Fruit fly (Drosophila melanogaster) whole organism, pupa: ENCODE data around the gene Or33c.

Experiments
- CG17806 ChIP-seq: fragments of 200-800 bp; sonication (Bioruptor generic); optimal IDR thresholded peaks from 2 replicates; lab custom pipeline; 2018; ENCODE audit warnings: missing biosample characterization, mild to moderate bottlenecking, missing genetic modification characterization, moderate library complexity
- CG32121 ChIP-seq: fragments of 200-800 bp; sonication (Bioruptor generic); IDR thresholded peaks from 2 replicates; pipeline ENCODE4 v1.3.6; 2022; ENCODE audit warnings: missing biosample characterization, missing genetic modification characterization
- CG4496 ChIP-seq: fragments of 200-800 bp; sonication (Bioruptor generic); IDR thresholded peaks from 3 replicates; pipeline ENCODE4 v1.3.6; 2022; ENCODE audit warnings: missing biosample characterization, missing genetic modification characterization
- CG8301 ChIP-seq: fragments of 200-800 bp; sonication (Bioruptor generic); optimal IDR thresholded peaks from 2 replicates; lab custom pipeline; 2018; ENCODE audit warnings: missing biosample characterization, mild to moderate bottlenecking, missing genetic modification characterization
- EcR ChIP-seq: fragments of 200-800 bp; sonication (Bioruptor generic); optimal IDR thresholded peaks from 3 replicates; lab custom pipeline; 2019; ENCODE audit warnings: missing biosample characterization, missing genetic modification characterization, mild to moderate bottlenecking, moderate library complexity, missing genetic modification reagents
- Ets98B ChIP-seq: fragments of 200-800 bp; sonication (Bioruptor generic); IDR thresholded peaks from 2 replicates; pipeline ENCODE4 v1.3.6; 2022; ENCODE audit warnings: missing biosample characterization, missing genetic modification characterization
- fd96Ca ChIP-seq: fragments of 200-800 bp; sonication (Bioruptor generic); IDR thresholded peaks from 3 replicates; pipeline ENCODE4 v1.3.6; 2022; ENCODE audit warnings: missing biosample characterization, missing genetic modification characterization
- gl ChIP-seq: fragments of 200-800 bp; sonication (Bioruptor generic); optimal IDR thresholded peaks from 2 replicates; lab custom pipeline; 2018; ENCODE audit warnings: missing biosample characterization, mild to moderate bottlenecking, missing genetic modification characterization
- rn ChIP-seq: fragments of 200-800 bp; sonication (Bioruptor generic); IDR thresholded peaks from 2 replicates; pipeline ENCODE4 v1.3.6; 2022; ENCODE audit warnings: missing biosample characterization, missing genetic modification characterization

- no peak for TF ChIP-seq gl (tag; lab: Kevin White, UChicago)
- no peak for TF ChIP-seq EcR (GFP tag; lab: Kevin White, UChicago)
- no peak for TF ChIP-seq CG32121 (GFP tag; lab: Robert Waterston, UW)
- TF ChIP-seq CG4496 (GFP tag; lab: Robert Waterston, UW): no peak
- TF ChIP-seq CG8301: no peak
- TF ChIP-seq CG17806 (tag; lab: Kevin White, UChicago): no peak
- no peak for TF ChIP-seq fd96Ca (GFP tag; lab: Robert Waterston, UW)
- no peak for TF ChIP-seq Ets98B (GFP tag; lab: Robert Waterston, UW)
- no peak for TF ChIP-seq rn (GFP tag; lab: Robert Waterston, UW)
Observed at dm6 chr2L:11902483-11902882, 35.3 kb upstream of the Or33c start.
